Worm (Caenorhabditis elegans): ENCODE results near the gene C08F8.15.

DNA sequence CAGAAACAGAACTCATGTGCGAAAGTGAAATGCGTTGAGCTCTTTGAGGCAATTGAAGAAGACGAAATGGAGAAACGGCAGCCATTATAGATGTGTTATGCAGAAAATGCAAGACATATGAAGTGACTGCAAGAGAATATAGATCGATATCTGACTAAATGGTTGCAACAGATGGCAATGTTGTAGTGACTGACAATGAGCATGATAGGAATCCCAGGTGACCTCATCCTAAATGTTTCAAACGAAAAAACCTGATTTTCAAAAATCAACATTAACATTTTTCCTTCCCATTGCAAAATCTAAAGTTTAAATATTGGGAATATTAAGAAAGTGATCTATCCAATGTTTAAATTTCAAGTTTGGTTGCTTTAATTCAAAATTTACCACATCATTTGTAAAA, at the start of gene C08F8.15:
- TF ChIP-seq nhr-6 (tag; optimal IDR thresholded peaks at IDR 0.05) (no peak), nhr-10 (tag; optimal IDR thresholded peaks at IDR 0.05) (no peak), alr-1 (tag; optimal IDR thresholded peaks at IDR 0.05) (no peak), blmp-1 (tag; optimal IDR thresholded peaks at IDR 0.05; ENCODE audit: insufficient read depth) (no peak)
